Worm (Caenorhabditis elegans): ENCODE data around the gene kgb-2.

kgb-2 gene

ce11 chrIV:3590821-3591220 lies 15.8 kb upstream of the kgb-2 start:
- TF ChIP-seq med-1 (GFP tag; optimal IDR thresholded peaks at IDR 0.05; ENCODE audit: insufficient read depth) (no peak), cog-1 (tag; optimal IDR thresholded peaks at IDR 0.05) (no peak), ztf-23 (GFP tag; IDR thresholded peaks at IDR 0.05) (no peak), tab-1 (GFP tag; IDR thresholded peaks at IDR 0.05) (no peak), T22C8.4 (GFP tag; IDR thresholded peaks at IDR 0.05) (no peak), ref-1 (GFP tag; conservative IDR thresholded peaks at IDR 0.05) (no peak), klf-2 (GFP tag; conservative IDR thresholded peaks at IDR 0.05) (no peak), flt-1 (GFP tag; IDR thresholded peaks at IDR 0.05) (no peak), ztf-29 (GFP tag; IDR thresholded peaks at IDR 0.05) (no peak)

DNA sequence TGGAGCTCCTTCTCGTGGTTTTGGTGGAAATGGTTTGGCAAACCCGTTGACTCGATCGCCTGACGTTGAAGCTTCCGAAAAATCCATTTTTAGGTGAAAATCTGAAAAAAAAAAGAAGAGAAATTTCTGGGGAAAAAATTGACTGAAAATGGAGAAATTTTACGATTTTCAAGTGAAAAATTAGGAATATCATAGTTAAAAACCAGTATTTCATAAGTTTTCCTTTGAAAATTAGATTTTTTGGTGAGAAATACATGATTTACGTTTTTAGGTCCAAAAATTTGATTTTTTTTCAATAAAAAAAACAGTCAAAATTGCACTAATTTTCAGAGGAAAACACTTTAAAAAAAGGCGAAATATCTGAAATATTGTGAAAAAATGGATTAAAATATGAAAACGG lies 13.1 kb upstream of the kgb-2 start, which contains the start of gene taf-2:
TSS of gene taf-2 (minus strand) at position 101 of the 400 bp plus-strand sequence.
- TF ChIP-seq T22C8.4 (GFP tag; IDR thresholded peaks at IDR 0.05) (no peak), ztf-29 (GFP tag; IDR thresholded peaks at IDR 0.05) (no peak), tab-1 (GFP tag; IDR thresholded peaks at IDR 0.05) (no peak), ztf-23 (GFP tag; IDR thresholded peaks at IDR 0.05) (no peak), flt-1 (GFP tag; IDR thresholded peaks at IDR 0.05) (no peak), cog-1 (tag; optimal IDR thresholded peaks at IDR 0.05) (no peak), ref-1 (GFP tag; conservative IDR thresholded peaks at IDR 0.05) (no peak), med-1 (GFP tag; optimal IDR thresholded peaks at IDR 0.05; ENCODE audit: insufficient read depth) (no peak)

ce11 chrIV:3597356-3597755 lies 9.2 kb upstream of the kgb-2 start:
- TF ChIP-seq T22C8.4 (GFP tag; IDR thresholded peaks at IDR 0.05) (no peak), ztf-29 (GFP tag; IDR thresholded peaks at IDR 0.05) (no peak), cog-1 (tag; optimal IDR thresholded peaks at IDR 0.05) (no peak), ref-1 (GFP tag; conservative IDR thresholded peaks at IDR 0.05) (no peak), ztf-23 (GFP tag; IDR thresholded peaks at IDR 0.05) (no peak), tab-1 (GFP tag; IDR thresholded peaks at IDR 0.05) (no peak), med-1 (GFP tag; optimal IDR thresholded peaks at IDR 0.05; ENCODE audit: insufficient read depth) (no peak), klf-2 (GFP tag; conservative IDR thresholded peaks at IDR 0.05) (no peak), flt-1 (GFP tag; IDR thresholded peaks at IDR 0.05) (no peak)

DNA sequence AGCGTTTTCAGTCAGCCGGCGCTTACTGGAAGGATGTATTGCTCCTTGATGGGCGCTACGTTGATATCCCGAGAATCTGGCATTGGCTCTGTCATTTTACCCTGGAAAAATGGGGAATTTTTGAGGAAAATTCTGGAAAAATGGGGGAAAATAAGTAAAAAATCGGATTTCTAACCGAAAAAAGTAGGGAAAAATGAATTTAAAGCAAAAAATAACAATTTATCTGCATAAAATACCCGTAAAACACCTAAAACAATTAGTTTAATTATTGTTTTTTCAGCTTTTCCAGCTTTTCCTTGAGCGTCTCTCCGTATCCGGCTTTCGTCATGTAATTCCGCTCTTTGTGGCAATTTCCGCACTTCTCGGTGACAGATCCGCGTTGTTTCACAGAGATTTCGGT lies 8.1 kb upstream of the kgb-2 start, which contains the start of gene Y37E11B.5:
TSS of gene Y37E11B.5 (minus strand) at position 101 of the 400 bp plus-strand sequence.
- TF ChIP-seq tab-1 (GFP tag; IDR thresholded peaks at IDR 0.05), result no peak
- TF ChIP-seq T22C8.4 (GFP tag; IDR thresholded peaks at IDR 0.05), result no peak
- TF ChIP-seq ztf-29 (GFP tag; IDR thresholded peaks at IDR 0.05), result no peak
- TF ChIP-seq ztf-23 (GFP tag; IDR thresholded peaks at IDR 0.05), result no peak
- TF ChIP-seq cog-1 (tag; optimal IDR thresholded peaks at IDR 0.05), result no peak
- TF ChIP-seq med-1 (GFP tag; optimal IDR thresholded peaks at IDR 0.05; ENCODE audit: insufficient read depth), result no peak
- TF ChIP-seq klf-2 (GFP tag; conservative IDR thresholded peaks at IDR 0.05), result no peak
- no peak for TF ChIP-seq ref-1 (GFP tag; conservative IDR thresholded peaks at IDR 0.05)
- TF ChIP-seq flt-1 (GFP tag; IDR thresholded peaks at IDR 0.05), result no peak

ce11 chrIV:3599126-3599525 lies 7.5 kb upstream of the kgb-2 start, which contains the start of gene Y37E11B.6:
Y37E11B.6 (minus strand) TSS chrIV:3599306.
- TF ChIP-seq flt-1 (GFP tag; IDR thresholded peaks at IDR 0.05) (no peak), cog-1 (tag; optimal IDR thresholded peaks at IDR 0.05) (no peak), ztf-29 (GFP tag; IDR thresholded peaks at IDR 0.05) (no peak), klf-2 (GFP tag; conservative IDR thresholded peaks at IDR 0.05) (no peak), med-1 (GFP tag; optimal IDR thresholded peaks at IDR 0.05; ENCODE audit: insufficient read depth) (no peak), T22C8.4 (GFP tag; IDR thresholded peaks at IDR 0.05) (no peak), ztf-23 (GFP tag; IDR thresholded peaks at IDR 0.05) (no peak), ref-1 (GFP tag; conservative IDR thresholded peaks at IDR 0.05) (no peak), tab-1 (GFP tag; IDR thresholded peaks at IDR 0.05) (no peak)

DNA sequence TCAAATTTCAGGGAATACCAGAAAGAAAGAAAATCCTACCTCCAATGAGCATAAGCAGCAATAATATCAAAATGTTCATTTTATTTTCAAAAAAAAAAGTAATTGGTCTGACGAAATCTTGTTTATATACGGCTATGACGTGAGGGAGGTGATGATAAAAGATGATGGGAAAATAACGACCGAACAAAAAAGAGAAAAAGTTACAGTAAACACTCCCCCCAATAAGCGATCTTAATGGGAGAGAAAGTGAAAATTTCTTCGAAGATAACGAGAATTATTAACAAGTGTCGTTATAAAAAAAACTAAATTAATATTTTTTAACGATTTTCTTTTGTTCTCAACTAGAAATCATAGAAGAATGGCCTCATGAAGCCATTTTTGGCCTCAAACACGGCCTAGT lies 6.6 kb upstream of the kgb-2 start, which contains the start of gene Y37E11B.7:
TSS of gene Y37E11B.7 (minus strand) at position 207 of the 400 bp plus-strand sequence.
- TF ChIP-seq ztf-29 (GFP tag; IDR thresholded peaks at IDR 0.05), result no peak
- TF ChIP-seq ztf-23 (GFP tag; IDR thresholded peaks at IDR 0.05), result no peak
- TF ChIP-seq klf-2 (GFP tag; conservative IDR thresholded peaks at IDR 0.05), result no peak
- no peak for TF ChIP-seq tab-1 (GFP tag; IDR thresholded peaks at IDR 0.05)
- no peak for TF ChIP-seq med-1 (GFP tag; optimal IDR thresholded peaks at IDR 0.05; ENCODE audit: insufficient read depth)
- TF ChIP-seq T22C8.4 (GFP tag; IDR thresholded peaks at IDR 0.05), result no peak
- no peak for TF ChIP-seq cog-1 (tag; optimal IDR thresholded peaks at IDR 0.05)
- no peak for TF ChIP-seq flt-1 (GFP tag; IDR thresholded peaks at IDR 0.05)

ce11 chrIV:3601846-3602245 lies 4.7 kb upstream of the kgb-2 start:
- TF ChIP-seq flt-1 (GFP tag; IDR thresholded peaks at IDR 0.05) (no peak), ztf-23 (GFP tag; IDR thresholded peaks at IDR 0.05) (no peak)

DNA sequence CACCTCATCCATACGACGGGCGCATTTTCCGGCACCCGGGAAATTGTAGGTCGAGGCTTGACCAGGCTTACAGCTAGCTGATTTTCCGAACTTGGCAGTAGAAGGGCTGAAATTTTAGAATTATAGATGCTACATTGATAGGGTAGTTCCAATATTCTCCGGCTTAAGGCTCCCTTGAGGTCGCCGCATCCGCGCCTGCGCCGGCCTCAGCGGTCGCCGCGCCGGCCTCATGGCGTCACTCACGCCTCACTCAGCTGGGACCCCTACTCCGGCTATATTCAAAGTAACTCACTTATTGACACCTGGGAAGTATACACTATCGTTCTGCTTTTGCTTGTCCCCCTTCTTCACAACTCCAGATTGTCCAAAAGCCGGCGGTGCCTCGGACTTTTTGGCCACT lies 2.5 kb upstream of the kgb-2 start:
- TF ChIP-seq med-1 (GFP tag; optimal IDR thresholded peaks at IDR 0.05; ENCODE audit: insufficient read depth) (no peak), cog-1 (tag; optimal IDR thresholded peaks at IDR 0.05) (no peak), flt-1 (GFP tag; IDR thresholded peaks at IDR 0.05) (no peak), ref-1 (GFP tag; conservative IDR thresholded peaks at IDR 0.05) (no peak), ztf-29 (GFP tag; IDR thresholded peaks at IDR 0.05) (no peak), tab-1 (GFP tag; IDR thresholded peaks at IDR 0.05) (no peak), ztf-23 (GFP tag; IDR thresholded peaks at IDR 0.05) (no peak), klf-2 (GFP tag; conservative IDR thresholded peaks at IDR 0.05) (no peak), T22C8.4 (GFP tag; IDR thresholded peaks at IDR 0.05) (no peak)

DNA sequence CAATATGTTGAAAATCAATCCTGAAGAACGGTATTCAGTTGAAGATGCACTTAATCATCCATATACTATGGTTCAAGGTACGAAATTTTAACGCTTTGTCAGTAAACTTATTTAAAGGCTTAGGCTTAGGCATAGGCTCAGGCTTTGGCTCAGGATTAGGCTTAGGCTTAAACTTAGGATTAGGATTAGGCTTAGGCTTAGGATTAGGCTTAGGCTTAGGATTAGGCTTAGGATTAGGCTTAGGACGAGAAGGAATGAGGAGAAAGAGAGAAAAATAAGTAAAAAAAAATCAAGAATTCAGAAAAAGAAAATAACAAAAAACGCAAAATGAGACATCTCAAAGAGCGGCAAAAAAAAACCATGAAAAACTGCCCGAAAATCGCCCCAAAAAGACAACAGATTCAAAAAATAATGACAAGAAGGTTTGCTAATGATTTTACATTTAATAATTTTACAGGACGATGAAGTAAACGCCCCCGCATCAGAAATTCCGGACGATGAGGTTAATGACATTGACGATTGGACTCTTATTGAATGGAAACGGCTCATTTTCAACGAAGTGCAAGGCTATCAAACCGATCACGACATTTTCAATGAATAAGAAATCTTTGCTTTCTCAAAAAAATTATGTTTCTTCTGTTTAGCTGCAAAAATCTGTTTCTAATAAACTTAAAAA lies 2.1 kb downstream of the kgb-2 start:
- TF ChIP-seq ztf-29 (GFP tag; IDR thresholded peaks at IDR 0.05) (no peak), klf-2 (GFP tag; conservative IDR thresholded peaks at IDR 0.05) (no peak), T22C8.4 (GFP tag; IDR thresholded peaks at IDR 0.05) (no peak), ztf-23 (GFP tag; IDR thresholded peaks at IDR 0.05) (no peak), med-1 (GFP tag; optimal IDR thresholded peaks at IDR 0.05; ENCODE audit: insufficient read depth) (no peak), ref-1 (GFP tag; conservative IDR thresholded peaks at IDR 0.05) (no peak), cog-1 (tag; optimal IDR thresholded peaks at IDR 0.05) (no peak), tab-1 (GFP tag; IDR thresholded peaks at IDR 0.05) (no peak), flt-1 (GFP tag; IDR thresholded peaks at IDR 0.05) (no peak)
